Worm (Caenorhabditis elegans): ENCODE measurements around the gene mxl-1.

Gene mxl-1

DNA sequence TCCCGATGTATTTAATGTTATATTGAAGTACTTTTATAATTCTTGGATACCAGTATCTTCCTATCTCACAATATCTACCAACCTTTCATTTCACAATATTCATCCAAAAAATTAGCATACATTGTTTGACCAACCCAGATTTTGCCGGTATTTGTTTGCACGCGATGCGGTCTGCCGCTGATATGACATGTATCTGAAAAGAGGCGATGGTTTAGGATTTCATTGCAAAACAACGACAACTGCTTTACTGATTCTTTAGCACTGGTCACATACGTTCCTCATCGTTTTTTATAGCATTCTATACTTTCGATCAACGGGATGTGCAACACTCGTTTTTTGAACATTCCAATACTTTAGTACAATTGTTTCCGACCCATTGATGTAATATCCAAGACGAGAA, 3.2 kb downstream of the mxl-1 start, which contains the start of gene mam-4:
mam-4 (plus strand) TSS at position 301 of the 400 bp plus-strand sequence.
- TF ChIP-seq sox-2 (GFP tag; IDR thresholded peaks at IDR 0.05), result no peak
- no peak for TF ChIP-seq ceh-45 (GFP tag; IDR thresholded peaks at IDR 0.05)
- no peak for TF ChIP-seq ceh-22 (tag; optimal IDR thresholded peaks at IDR 0.05)
- no peak for TF ChIP-seq pqm-1 (tag; optimal IDR thresholded peaks at IDR 0.05)
- TF ChIP-seq fkh-6 (tag; optimal IDR thresholded peaks at IDR 0.05), result no peak
- TF ChIP-seq hlh-30 (tag; optimal IDR thresholded peaks at IDR 0.05; ENCODE audit: insufficient read depth), result no peak
- TF ChIP-seq pat-9 (tag; optimal IDR thresholded peaks at IDR 0.05), result no peak
- TF ChIP-seq ceh-6 (GFP tag; optimal IDR thresholded peaks at IDR 0.05), result no peak
- no peak for TF ChIP-seq C38D4.7 (GFP tag; optimal IDR thresholded peaks at IDR 0.05)
- no peak for TF ChIP-seq dve-1 (tag; optimal IDR thresholded peaks at IDR 0.05)
- no peak for TF ChIP-seq ceh-48 (tag; optimal IDR thresholded peaks at IDR 0.05)
- no peak for TF ChIP-seq ttx-3 (tag; optimal IDR thresholded peaks at IDR 0.05)
- TF ChIP-seq ceh-31 (tag; optimal IDR thresholded peaks at IDR 0.05), result no peak
- TF ChIP-seq mec-3 (tag; optimal IDR thresholded peaks at IDR 0.05; ENCODE audit: borderline replicate concordance), result no peak
- no peak for TF ChIP-seq unc-42 (tag; optimal IDR thresholded peaks at IDR 0.05)
- no peak for TF ChIP-seq pha-2 (tag; optimal IDR thresholded peaks at IDR 0.05)
- no peak for TF ChIP-seq tbx-2 (tag; optimal IDR thresholded peaks at IDR 0.05)
- no peak for TF ChIP-seq pha-4 (tag; optimal IDR thresholded peaks at IDR 0.05)

DNA sequence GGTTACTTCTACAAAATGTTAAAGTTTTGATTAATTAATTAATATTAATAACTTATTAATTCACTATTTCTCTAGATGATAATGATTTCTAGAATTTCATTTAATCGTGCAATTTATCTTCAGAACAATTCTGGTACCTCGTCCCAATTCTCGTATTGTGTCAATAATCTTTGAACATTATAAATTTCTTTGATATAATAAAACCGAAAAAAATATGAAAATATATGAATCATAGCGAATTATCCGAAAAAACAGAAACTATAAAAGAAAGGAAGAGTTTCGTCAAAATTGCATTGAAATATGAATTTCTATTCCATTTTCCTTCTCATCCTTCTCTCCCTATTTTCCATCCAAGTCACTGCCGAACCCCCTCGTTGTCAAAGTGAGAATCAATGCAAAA, 6.1 kb downstream of the mxl-1 start, which contains the start of gene T19B10.12:
T19B10.12 (plus strand) TSS at position 301 of the 400 bp plus-strand sequence.
- TF ChIP-seq ceh-24 (tag; optimal IDR thresholded peaks at IDR 0.05) (no peak), pax-1 (tag; optimal IDR thresholded peaks at IDR 0.05) (no peak), unc-3 (GFP tag; conservative IDR thresholded peaks at IDR 0.05) (no peak), unc-3 (tag; optimal IDR thresholded peaks at IDR 0.05) (no peak), fax-1 (tag; optimal IDR thresholded peaks at IDR 0.05) (no peak), pat-9 (tag; optimal IDR thresholded peaks at IDR 0.05) (no peak), F13H6.1 (tag; optimal IDR thresholded peaks at IDR 0.05) (no peak), rnt-1 (tag; optimal IDR thresholded peaks at IDR 0.05) (no peak), pha-2 (tag; optimal IDR thresholded peaks at IDR 0.05) (no peak), fkh-10 (GFP tag; optimal IDR thresholded peaks at IDR 0.05) (no peak), hlh-6 (tag; optimal IDR thresholded peaks at IDR 0.05) (no peak), ceh-34 (tag; optimal IDR thresholded peaks at IDR 0.05) (no peak), pag-3 (tag; optimal IDR thresholded peaks at IDR 0.05; ENCODE audit: borderline replicate concordance) (no peak), ref-2 (tag; optimal IDR thresholded peaks at IDR 0.05) (no peak), ceh-48 (tag; optimal IDR thresholded peaks at IDR 0.05) (no peak), odd-2 (tag; optimal IDR thresholded peaks at IDR 0.05) (no peak), ceh-14 (tag; optimal IDR thresholded peaks at IDR 0.05) (no peak), pha-4 (tag; optimal IDR thresholded peaks at IDR 0.05) (no peak)

DNA sequence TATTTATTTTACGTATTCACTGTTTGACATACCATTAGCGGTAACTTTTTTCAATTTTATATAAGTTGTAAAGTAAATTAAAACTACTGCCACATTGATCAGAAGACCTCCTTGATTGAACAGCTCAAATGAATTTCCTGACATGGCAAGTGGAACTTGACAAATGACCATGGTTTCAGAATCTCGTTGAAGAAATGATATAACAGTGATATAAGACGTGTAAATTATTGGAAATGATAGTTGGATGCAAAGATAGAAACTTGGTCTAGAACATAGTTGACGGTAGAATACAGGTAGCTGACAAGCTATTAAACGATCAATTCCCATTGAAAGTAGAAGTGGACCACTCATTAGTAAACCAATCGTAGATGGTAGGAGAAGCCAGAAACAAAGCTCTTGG, 7.2 kb downstream of the mxl-1 start:
- TF ChIP-seq ama-1 (optimal IDR thresholded peaks at IDR 0.05) (no peak), tbx-2 (tag; optimal IDR thresholded peaks at IDR 0.05) (no peak), hlh-6 (tag; optimal IDR thresholded peaks at IDR 0.05) (no peak), T23F11.4 (GFP tag; optimal IDR thresholded peaks at IDR 0.05) (no peak), elt-4 (tag; optimal IDR thresholded peaks at IDR 0.05) (no peak), F13H6.1 (tag; optimal IDR thresholded peaks at IDR 0.05) (no peak), sdc-2 (tag; optimal IDR thresholded peaks at IDR 0.05) (no peak), ceh-22 (tag; optimal IDR thresholded peaks at IDR 0.05) (no peak), ahr-1 (tag; optimal IDR thresholded peaks at IDR 0.05) (no peak), ztf-16 (tag; optimal IDR thresholded peaks at IDR 0.05) (no peak), pag-3 (tag; optimal IDR thresholded peaks at IDR 0.05; ENCODE audit: borderline replicate concordance) (no peak), ceh-31 (tag; optimal IDR thresholded peaks at IDR 0.05) (no peak)

DNA sequence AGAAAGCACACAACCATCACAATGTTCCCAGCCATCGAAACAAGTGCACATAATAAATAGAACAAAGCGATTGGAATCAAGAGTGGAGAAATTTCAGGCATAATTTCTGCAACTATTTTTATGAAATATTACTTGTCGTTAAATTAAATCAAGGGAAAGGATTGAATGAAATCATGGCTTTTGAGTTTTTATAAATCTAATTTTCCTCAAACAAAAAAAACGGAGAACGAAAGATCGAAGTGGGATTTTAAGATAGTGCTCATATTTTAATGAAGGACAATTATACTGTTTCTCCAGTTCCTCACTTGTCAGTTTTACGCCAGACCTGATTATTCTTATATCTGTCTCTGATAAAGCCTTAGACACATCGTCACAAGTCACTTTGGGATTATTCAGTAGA, 7.8 kb downstream of the mxl-1 start, which contains the start of gene srsx-33:
srsx-33 (minus strand) TSS at position 101 of the 400 bp plus-strand sequence.
- no peak for TF ChIP-seq pag-3 (tag; optimal IDR thresholded peaks at IDR 0.05; ENCODE audit: borderline replicate concordance)
- no peak for TF ChIP-seq nfya-1 (tag; optimal IDR thresholded peaks at IDR 0.05)
- no peak for TF ChIP-seq syd-9 (tag; optimal IDR thresholded peaks at IDR 0.05)
- no peak for TF ChIP-seq lin-11 (tag; optimal IDR thresholded peaks at IDR 0.05)
- no peak for TF ChIP-seq npax-4 (tag; optimal IDR thresholded peaks at IDR 0.05)
- no peak for TF ChIP-seq sox-4 (tag; optimal IDR thresholded peaks at IDR 0.05)
- TF ChIP-seq ceh-30 (tag; optimal IDR thresholded peaks at IDR 0.05), result no peak
- no peak for TF ChIP-seq dmd-4 (tag; optimal IDR thresholded peaks at IDR 0.05; ENCODE audit: borderline replicate concordance)
- TF ChIP-seq C08G9.2 (tag; optimal IDR thresholded peaks at IDR 0.05), result no peak

Data from whole organism, late embryonic.